Fruit fly (Drosophila melanogaster) whole organism, embryonic: ENCODE data around the gene Pex14.

Source experiments
- Dip3 ChIP-seq: fragments of 200-800 bp; sonication (Bioruptor generic); optimal IDR thresholded peaks from 3 replicates; lab custom pipeline; 2016; ENCODE audit warnings: missing biosample characterization, missing genetic modification characterization
- jing ChIP-seq: fragments of 200-800 bp; sonication (Bioruptor generic); optimal IDR thresholded peaks from 2 replicates; lab custom pipeline; 2018; ENCODE audit warnings: missing biosample characterization, mild to moderate bottlenecking, missing genetic modification characterization
- sens-2 ChIP-seq: fragments of 200-800 bp; sonication (Bioruptor generic); IDR thresholded peaks from 2 replicates; pipeline ENCODE4 v1.3.6; 2022; ENCODE audit warnings: missing biosample characterization, missing genetic modification characterization

dm6 chr3L:20797379-20797778 is 18.8 kb downstream of the Pex14 start:
- TF ChIP-seq jing (GFP tag; lab: Kevin White, UChicago): no peak
- TF ChIP-seq Dip3 (GFP tag; lab: Kevin White, UChicago): no peak
- no peak for TF ChIP-seq sens-2
